Fruit fly (Drosophila melanogaster) whole organism, prepupa: ENCODE results near the gene CG44006.

ENCODE experiments used
- Blimp-1 ChIP-seq: fragments of 200-800 bp; sonication (Bioruptor generic); optimal IDR thresholded peaks from 3 replicates; lab custom pipeline; 2017; ENCODE audit warnings: missing biosample characterization, missing genetic modification characterization, mild to moderate bottlenecking, moderate library complexity, missing genetic modification reagents
- CG10669 ChIP-seq: fragments of 200-800 bp; sonication (Bioruptor generic); optimal IDR thresholded peaks from 3 replicates; lab custom pipeline; 2018; ENCODE audit warnings: missing biosample characterization, mild to moderate bottlenecking, missing genetic modification characterization, moderate library complexity
- CG3919 ChIP-seq: fragments of 200-800 bp; sonication (Bioruptor generic); optimal IDR thresholded peaks from 3 replicates; lab custom pipeline; 2016; ENCODE audit warnings: missing biosample characterization, missing genetic modification characterization
- CG6792 ChIP-seq: fragments of 200-800 bp; sonication (Bioruptor generic); optimal IDR thresholded peaks from 3 replicates; lab custom pipeline; 2016; ENCODE audit warnings: missing biosample characterization, missing genetic modification characterization
- CG9139 ChIP-seq: fragments of 200-800 bp; sonication (Bioruptor generic); optimal IDR thresholded peaks from 3 replicates; lab custom pipeline; 2017; ENCODE audit warnings: missing biosample characterization, mild to moderate bottlenecking, missing genetic modification characterization
- Gug ChIP-seq: fragments of 200-800 bp; sonication (Bioruptor generic); IDR thresholded peaks from 2 replicates; pipeline ENCODE4 v1.3.6; 2022; ENCODE audit warnings: missing biosample characterization, missing genetic modification characterization
- Lpt ChIP-seq: fragments of 200-800 bp; sonication (Bioruptor generic); optimal IDR thresholded peaks from 3 replicates; lab custom pipeline; 2016; ENCODE audit warnings: missing biosample characterization, missing genetic modification characterization
- OdsH ChIP-seq: fragments of 200-800 bp; sonication (Bioruptor generic); optimal IDR thresholded peaks from 3 replicates; lab custom pipeline; 2016; ENCODE audit warnings: missing biosample characterization, missing genetic modification characterization
- acj6 ChIP-seq: fragments of 200-800 bp; sonication (Bioruptor generic); optimal IDR thresholded peaks from 3 replicates; lab custom pipeline; 2016; ENCODE audit warnings: missing biosample characterization, missing genetic modification characterization
- net ChIP-seq: fragments of 200-800 bp; sonication (Bioruptor generic); optimal IDR thresholded peaks from 3 replicates; lab custom pipeline; 2016; ENCODE audit warnings: missing biosample characterization, missing genetic modification characterization
- ss ChIP-seq, 2 experiments: fragments of 200-800 bp; sonication (Bioruptor generic); optimal IDR thresholded peaks; 2 replicates in 1 of 2; 3 replicates in 1 of 2; lab custom pipeline; 2017 to 2018; ENCODE audit warnings: mild to moderate bottlenecking in 2 of 2, missing biosample characterization in 2 of 2, missing genetic modification characterization in 2 of 2, moderate library complexity in 1 of 2

DNA sequence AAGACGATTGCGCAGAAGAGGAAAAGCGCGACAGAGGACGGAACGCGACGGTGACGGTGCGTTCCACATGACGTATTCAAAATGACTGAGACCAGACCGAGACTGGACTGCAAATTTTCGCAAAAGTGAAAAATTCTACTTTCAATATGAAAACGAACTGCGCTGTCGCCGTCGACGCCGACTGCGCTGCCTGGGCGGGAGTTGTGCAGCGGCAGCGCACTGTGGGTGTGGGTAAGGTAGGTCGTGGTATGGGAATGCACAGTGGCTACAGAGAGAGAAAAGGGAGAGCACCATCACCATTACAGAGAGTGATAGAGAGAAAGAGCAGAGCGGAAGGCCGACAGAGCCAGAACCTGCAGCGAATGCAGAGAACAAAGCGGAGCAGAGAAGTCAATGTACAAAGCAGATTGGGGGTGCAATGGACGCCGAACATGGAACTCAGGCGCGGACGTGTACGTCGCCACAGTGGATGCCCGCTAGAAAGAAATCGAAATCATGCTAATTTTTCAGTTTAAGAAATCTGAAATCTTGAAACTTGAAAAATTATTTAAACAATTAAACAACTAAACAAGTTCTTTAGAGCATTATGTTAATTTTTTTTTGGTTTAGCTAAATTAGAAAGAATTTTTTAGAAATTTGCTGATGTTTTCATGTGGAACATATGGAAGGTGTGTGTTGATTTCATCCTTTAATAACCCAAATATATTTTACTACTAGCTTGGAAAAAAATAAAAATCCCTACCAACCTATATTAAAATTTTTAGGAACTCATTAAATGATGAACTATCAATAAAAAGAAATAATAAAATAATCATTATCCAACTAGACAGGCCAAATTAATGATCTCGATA is 5.1 kb downstream of the CG44006 start, which contains the start of gene Eip75B:
- TF ChIP-seq net = peak; percentile 63
- peak; percentile 41 for TF ChIP-seq CG3919
- peak; percentile 4 to 33 for TF ChIP-seq ss (GFP tag; optimal IDR thresholded peaks at IDR 0.05; lab: Kevin White, UChicago)
- peak; percentile 74 for TF ChIP-seq acj6
- peak; percentile 11; the same call in 1 of the 2 replicates for TF ChIP-seq Gug (GFP tag; lab: Robert Waterston, UW)
- TF ChIP-seq CG6792 (GFP tag; lab: Kevin White, UChicago) = peak; percentile 64
- peak; percentile 58 for TF ChIP-seq CG10669 (GFP tag; lab: Kevin White, UChicago)
- peak; percentile 71 for TF ChIP-seq OdsH (GFP tag; lab: Kevin White, UChicago)
- peak; percentile 44 for TF ChIP-seq Lpt (GFP tag; lab: Kevin White, UChicago)
- no peak for TF ChIP-seq Blimp-1 (GFP tag; lab: Kevin White, UChicago)
- no peak for TF ChIP-seq CG9139 (GFP tag; lab: Kevin White, UChicago)
